Worm (Caenorhabditis elegans) whole organism, late embryonic: ENCODE results near the gene B0454.8.

Experiments used
- K09A11.1 ChIP-seq: sonication (generic microtip); optimal IDR thresholded peaks from 2 replicates; lab custom pipeline; 2017; ENCODE audit warnings: antibody characterized with exemption, mild to moderate bottlenecking, missing genetic modification characterization, missing compliant biosample characterization; ENCODE audit not compliant: insufficient read depth
- ceh-2 ChIP-seq: sonication (generic microtip); optimal IDR thresholded peaks from 2 replicates; lab custom pipeline; 2016; ENCODE audit warnings: missing genotype, missing genetic modification characterization, missing compliant biosample characterization
- ceh-34 ChIP-seq: sonication (generic microtip); optimal IDR thresholded peaks from 2 replicates; lab custom pipeline; 2016; ENCODE audit warnings: mild to moderate bottlenecking, missing genetic modification characterization, missing compliant biosample characterization
- lin-11 ChIP-seq: fragments of 200-800 bp; sonication (Bioruptor generic); optimal IDR thresholded peaks from 2 replicates; lab custom pipeline; 2018; ENCODE audit warnings: mild to moderate bottlenecking, missing genetic modification characterization, missing compliant biosample characterization
- nhr-11 ChIP-seq: fragments of 150-350 bp; optimal IDR thresholded peaks from 2 replicates; lab custom pipeline; 2014; ENCODE audit warnings: missing biosample characterization, missing genetic modification characterization
- odd-2 ChIP-seq: sonication (generic microtip); optimal IDR thresholded peaks from 2 replicates; lab custom pipeline; 2017; ENCODE audit warnings: antibody characterized with exemption, mild to moderate bottlenecking, missing genetic modification characterization, missing compliant biosample characterization
- unc-3 ChIP-seq, 2 experiments: fragments of 200-800 bp in 1 of 2; sonication (Bioruptor generic) in 1 of 2; sonication (generic microtip) in 1 of 2; conservative IDR thresholded peaks in 1 of 2; optimal IDR thresholded peaks in 1 of 2; 2 replicates each; pipeline versions ENCODE4 v1.3.6 to Lab custom; 2016 to 2022; ENCODE audit warnings: missing compliant biosample characterization in 2 of 2, missing genetic modification characterization in 2 of 2, missing genetic modification reagents in 1 of 2
- unc-55 ChIP-seq: sonication (generic microtip); optimal IDR thresholded peaks from 2 replicates; lab custom pipeline; 2017; ENCODE audit warnings: missing biosample characterization, missing genetic modification reagents, missing genetic modification characterization

DNA sequence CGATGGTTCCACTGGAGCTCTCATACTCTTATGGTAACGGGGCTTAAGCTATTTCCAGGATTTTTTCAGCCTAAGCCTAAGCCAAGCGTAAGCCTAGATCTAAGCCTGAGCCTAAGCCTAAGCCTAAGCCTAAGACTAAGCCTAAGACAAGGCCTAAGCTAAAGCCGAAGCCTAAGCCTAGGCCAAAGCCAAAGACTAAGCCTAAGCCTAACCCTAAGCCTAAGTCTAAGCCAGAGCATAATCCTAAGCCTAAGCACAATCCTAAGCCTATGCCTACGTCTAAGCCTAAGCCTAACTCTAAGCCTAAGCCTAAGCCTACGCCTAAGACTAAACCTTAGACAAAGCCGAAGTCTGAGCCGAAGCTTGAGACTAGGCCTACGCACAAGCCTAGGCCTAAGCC lies 5.7 kb upstream of the B0454.8 start:
- TF ChIP-seq unc-55 (GFP tag; lab: Kevin White, UChicago) (no peak), nhr-11 (no peak), lin-11 (no peak), ceh-2 (tag; lab: Kevin White, UChicago) (no peak), K09A11.1 (tag; lab: Kevin White, UChicago) (no peak), odd-2 (tag; lab: Kevin White, UChicago) (no peak), unc-3 (GFP tag; conservative IDR thresholded peaks at IDR 0.05; lab: Robert Waterston, UW) (no peak), unc-3 (tag; optimal IDR thresholded peaks at IDR 0.05; lab: Kevin White, UChicago) (no peak), ceh-34 (tag; lab: Kevin White, UChicago) (no peak)
